Worm (Caenorhabditis elegans) whole organism, dauer: ENCODE data around the gene C06C6.7.
"Not testable (repeated sequence)": the region's sequence is repeated elsewhere in the genome, so short reads cannot be mapped to it uniquely, and the experiment has no call there.

ENCODE experiments used
- unc-62 ChIP-seq: sonication (generic microtip); optimal IDR thresholded peaks from 2 replicates; lab custom pipeline; 2017; ENCODE audit warnings: missing biosample characterization, missing genetic modification reagents, missing genetic modification characterization

C06C6.7 gene

DNA sequence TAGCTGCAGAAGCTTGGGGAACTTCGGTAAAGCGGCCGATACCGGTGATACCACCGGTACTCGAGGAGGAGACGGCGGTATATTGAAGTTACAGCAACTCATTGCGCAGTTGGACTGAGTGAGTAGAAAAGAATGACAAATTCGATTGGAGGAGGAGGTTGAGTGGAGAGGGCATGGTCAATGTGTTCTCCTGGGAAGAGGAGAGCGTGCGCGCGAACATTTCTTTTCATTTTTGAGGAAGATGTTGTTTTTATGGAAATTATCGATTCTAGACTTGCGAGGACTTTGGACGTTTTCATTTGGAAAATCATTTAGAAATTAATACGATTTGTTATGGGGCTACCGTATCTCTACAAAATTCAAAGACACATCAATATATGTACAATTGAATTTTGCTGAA is 37.3 kb downstream of the C06C6.7 start:
- no peak for TF ChIP-seq unc-62 (GFP tag; lab: Kevin White, UChicago)

DNA sequence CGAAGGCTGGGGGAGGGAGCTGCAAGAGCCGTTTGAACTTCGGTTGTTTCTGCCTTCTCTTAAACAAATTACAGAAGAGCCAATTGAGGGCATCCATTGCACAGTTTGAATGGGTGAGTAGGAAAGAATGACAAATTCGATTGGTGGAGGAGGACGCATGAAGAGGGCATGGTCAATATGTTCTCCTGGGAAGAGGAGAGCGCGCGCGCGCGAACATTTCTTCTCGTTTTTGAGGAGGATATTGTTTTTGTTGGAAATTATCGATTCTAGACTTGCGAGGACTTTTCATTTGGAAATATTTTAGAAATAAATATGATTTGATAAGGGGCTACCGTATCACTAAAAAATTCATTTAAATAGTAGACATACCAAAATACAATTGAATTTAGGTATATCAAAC is 39.6 kb downstream of the C06C6.7 start, which contains the start of gene T10C6.7:
TSS of gene T10C6.7 (minus strand) at position 143 of the 400 bp plus-strand sequence.
- TF ChIP-seq unc-62 (GFP tag; lab: Kevin White, UChicago): no peak

DNA sequence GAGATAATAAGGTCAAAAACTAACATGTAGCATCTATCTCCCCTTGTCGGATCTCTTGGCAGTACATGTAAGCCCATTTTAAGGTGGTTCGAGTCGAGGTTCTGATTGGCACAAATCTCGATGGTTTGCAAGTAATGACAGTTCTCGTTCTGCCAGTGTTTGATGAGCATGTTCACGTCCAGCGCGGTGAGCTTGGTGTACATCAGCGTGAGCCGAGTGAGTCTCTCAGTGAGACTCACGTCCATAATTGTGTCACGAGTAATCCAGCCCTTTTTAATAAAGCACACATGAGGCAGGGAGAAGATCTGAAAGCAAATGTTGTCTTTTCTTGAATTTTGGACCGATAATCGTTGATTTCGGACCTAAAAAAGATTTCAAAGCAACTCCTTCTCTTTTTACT is 40.8 kb downstream of the C06C6.7 start, which contains the start of gene T10C6.16:
TSS of gene T10C6.16 (minus strand) at position 245 of the 400 bp plus-strand sequence.
- no peak for TF ChIP-seq unc-62 (GFP tag; lab: Kevin White, UChicago)

DNA sequence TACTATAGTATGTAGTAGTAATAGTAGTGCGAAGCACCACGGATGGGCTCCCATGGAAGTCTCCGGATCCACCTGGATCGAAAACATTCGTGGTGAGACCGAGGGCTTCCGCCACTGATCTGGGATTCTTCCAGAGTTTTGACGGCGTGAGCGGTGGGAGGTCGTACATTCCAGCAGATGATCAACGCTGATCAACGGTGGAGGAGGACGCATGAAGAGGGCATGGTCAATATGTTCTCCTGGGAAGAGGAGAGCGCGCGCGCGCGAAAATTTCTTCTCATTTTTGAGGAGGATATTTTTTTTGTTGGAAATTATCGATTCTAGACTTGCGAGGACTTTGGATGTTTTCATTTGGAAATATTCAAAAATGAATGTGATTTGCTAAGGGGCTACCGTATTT is 41.5 kb downstream of the C06C6.7 start:
- TF ChIP-seq unc-62 (GFP tag; lab: Kevin White, UChicago): no peak

DNA sequence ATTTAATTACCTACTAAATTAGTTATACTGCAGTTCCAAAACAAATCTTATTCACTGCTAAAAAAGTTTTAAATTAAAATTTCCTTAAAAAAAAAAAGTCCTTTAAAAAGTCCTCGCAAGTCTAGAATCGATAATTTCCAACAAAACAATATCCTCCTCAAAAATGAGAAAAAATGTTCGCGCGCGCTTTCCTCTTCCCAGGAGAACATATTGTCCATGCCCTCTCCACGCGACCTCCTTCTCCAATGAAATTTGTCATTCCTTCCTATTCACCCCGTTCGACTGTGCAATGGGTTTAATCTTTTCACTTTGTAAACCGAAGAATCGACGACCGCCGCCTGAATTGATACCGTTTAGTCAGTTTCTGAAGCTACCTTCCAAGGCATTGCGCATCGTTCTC is 44.2 kb downstream of the C06C6.7 start, which contains the start of gene T10C6.10:
TSS of gene T10C6.10 (plus strand) at position 248 of the 400 bp plus-strand sequence.
- no peak for TF ChIP-seq unc-62 (GFP tag; lab: Kevin White, UChicago)

DNA sequence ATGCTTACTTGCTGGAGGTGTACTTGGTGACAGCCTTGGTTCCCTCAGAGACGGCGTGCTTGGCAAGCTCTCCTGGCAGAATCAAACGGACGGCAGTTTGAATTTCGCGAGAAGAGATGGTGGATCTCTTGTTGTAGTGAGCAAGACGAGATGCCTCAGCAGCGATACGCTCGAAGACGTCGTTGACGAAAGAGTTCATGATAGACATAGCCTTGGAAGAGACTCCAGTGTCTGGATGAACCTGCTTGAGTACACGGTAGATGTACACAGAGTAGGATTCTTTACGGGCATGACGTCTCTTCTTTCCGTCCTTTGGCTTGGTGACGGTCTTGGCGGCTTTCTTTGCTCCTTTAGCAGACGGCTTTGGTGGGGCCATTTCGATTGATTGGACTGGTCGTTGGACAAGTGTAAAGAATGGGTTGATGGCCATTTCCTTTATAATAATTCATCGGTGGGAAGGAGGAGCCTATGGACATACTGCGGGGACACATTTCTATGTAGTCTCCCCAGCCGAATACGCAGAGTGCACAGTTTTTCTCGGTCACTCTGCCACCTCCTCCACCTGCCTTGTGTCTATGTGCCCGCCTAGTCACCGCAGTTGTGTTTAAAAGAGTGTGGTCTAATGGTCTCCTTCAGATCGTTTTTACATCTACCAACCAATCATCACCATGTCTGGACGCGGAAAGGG is 48.3 kb downstream of the C06C6.7 start, which contains the start of the genes his-4 and his-3:
TSS of gene his-4 (minus strand) at position 376 of the 688 bp plus-strand sequence.
TSS of gene his-3 (plus strand) at position 669 of the 688 bp plus-strand sequence.
- TF ChIP-seq unc-62 (GFP tag; lab: Kevin White, UChicago): not testable (repeated sequence)

DNA sequence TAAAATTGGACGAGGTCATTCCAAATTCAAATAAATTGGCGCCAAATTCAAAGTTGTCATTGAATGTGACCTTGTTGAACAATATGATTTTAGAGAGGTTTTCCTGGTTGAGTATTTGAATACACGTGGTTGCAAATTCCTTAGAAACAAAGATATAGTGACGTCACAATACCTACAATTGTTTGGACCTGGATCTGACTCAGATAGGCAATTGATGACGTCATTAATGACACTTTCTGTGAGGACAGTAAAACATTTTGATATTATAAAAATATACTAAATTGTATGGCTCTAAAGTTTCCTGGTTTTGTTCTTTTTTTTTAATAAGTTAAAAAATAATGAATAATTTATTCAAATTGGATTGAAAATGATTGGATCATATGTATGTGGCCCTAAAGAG is 49.5 kb downstream of the C06C6.7 start:
- no peak for TF ChIP-seq unc-62 (GFP tag; lab: Kevin White, UChicago)

DNA sequence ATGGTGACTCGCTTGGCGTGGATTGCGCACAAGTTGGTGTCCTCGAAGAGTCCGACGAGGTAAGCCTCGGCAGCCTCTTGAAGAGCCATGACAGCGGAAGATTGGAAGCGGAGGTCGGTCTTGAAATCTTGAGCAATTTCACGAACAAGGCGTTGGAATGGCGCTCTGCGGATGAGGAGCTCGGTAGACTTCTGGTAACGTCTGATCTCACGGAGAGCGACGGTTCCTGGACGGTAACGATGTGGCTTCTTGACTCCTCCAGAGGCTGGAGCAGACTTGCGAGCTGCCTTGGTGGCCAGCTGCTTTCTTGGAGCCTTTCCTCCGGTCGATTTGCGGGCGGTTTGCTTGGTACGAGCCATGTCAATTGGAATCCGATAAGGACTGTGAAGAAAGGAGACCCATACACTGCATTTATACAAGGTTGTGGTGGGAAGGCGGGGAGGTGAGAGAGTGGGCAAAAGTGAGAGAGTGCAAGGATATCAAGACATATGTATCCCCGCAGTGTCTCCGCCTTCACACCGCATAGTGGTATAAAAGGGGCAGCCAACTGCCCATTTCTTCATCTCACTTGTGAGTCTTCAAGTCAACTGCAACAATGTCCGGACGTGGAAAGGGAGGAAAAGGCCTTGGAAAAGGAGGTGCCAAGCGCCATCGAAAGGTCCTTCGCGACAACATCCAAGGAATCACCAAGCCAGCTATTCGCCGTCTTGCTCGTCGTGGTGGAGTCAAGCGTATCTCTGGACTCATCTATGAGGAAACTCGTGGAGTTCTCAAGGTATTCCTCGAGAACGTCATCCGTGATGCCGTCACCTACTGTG is 50.2 kb downstream of the C06C6.7 start, which contains the start of the genes his-2 and his-1:
TSS of gene his-2 (minus strand) at position 359 of the 818 bp plus-strand sequence.
TSS of gene his-1 (plus strand) at position 596 of the 818 bp plus-strand sequence.
- not testable (repeated sequence) for TF ChIP-seq unc-62 (GFP tag; lab: Kevin White, UChicago)

DNA sequence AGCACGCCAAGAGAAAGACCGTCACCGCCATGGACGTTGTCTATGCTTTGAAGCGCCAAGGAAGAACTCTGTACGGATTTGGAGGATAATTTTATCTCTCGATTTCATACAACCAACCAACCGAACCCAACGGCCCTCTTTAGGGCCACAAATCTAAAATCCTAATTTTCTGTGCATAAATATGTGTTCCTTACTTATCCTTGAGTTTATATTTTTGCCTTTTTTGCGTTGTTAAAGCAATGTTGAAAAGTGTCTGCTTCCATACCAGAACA is 50.7 kb downstream of the C06C6.7 start:
- no peak for TF ChIP-seq unc-62 (GFP tag; lab: Kevin White, UChicago)

DNA sequence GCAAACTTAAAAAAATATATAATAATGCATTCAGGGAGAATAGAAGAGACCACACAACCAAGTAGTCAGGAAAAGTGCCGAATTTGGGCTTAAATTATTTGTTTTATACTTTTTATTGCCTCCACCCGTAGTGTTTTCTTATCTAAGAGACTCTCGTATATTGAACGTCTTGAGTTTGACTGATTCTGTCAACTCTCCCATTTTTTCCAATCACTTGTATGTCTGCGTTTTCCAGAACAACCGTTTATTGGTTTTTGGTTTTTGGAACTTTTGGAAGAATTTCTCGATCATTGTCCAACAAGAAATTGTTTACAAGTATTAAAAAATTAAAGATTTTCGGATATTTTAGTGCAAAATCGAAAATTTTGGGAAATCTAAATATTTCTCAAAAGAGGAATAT is 51.7 kb downstream of the C06C6.7 start:
- no peak for TF ChIP-seq unc-62 (GFP tag; lab: Kevin White, UChicago)
